Worm (Caenorhabditis elegans): ENCODE results near the gene T19C4.24.

Gene T19C4.24

ce11 chrV:11127197-11127596, 19.6 kb downstream of the T19C4.24 start, which contains the start of gene jmjd-5:
TSS of gene jmjd-5 (plus strand) at chrV:11127497.
- TF ChIP-seq unc-86 (tag; optimal IDR thresholded peaks at IDR 0.05) (no peak), nhr-232 (tag; optimal IDR thresholded peaks at IDR 0.05) (no peak), ets-4 (tag; optimal IDR thresholded peaks at IDR 0.05) (no peak), mec-3 (tag; optimal IDR thresholded peaks at IDR 0.05; ENCODE audit: borderline replicate concordance) (no peak), K02D7.2 (tag; optimal IDR thresholded peaks at IDR 0.05) (no peak), elt-2 (tag; optimal IDR thresholded peaks at IDR 0.05) (no peak)

DNA sequence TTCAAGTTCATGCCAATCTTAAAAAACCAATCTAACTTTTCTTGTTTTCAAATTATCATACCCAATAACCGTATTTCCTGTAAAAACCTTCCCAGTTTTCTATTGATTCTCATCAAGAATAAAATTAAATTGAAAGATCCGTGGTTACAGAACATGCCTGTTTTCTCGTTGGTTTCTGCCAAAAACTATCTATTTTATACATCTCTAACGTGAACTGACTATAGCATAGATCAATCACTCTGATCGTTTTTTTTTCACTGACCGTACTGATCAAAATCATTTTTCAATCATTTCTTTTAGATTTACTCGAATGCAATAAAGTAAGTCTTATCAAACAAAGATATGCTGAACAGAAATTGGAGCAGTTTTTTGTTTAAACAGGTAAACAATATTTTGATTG, 21.9 kb downstream of the T19C4.24 start, which contains the start of gene C06H2.2:
Gene C06H2.2 (plus strand): TSS at position 301 of the 400 bp plus-strand sequence.
- no peak for TF ChIP-seq tbx-2 (tag; optimal IDR thresholded peaks at IDR 0.05)
- TF ChIP-seq unc-55 (GFP tag; optimal IDR thresholded peaks at IDR 0.05): no peak
- no peak for TF ChIP-seq fax-1 (tag; optimal IDR thresholded peaks at IDR 0.05)
- no peak for TF ChIP-seq che-1 (tag; optimal IDR thresholded peaks at IDR 0.05)
- TF ChIP-seq sox-2 (GFP tag; IDR thresholded peaks at IDR 0.05): no peak
- no peak for TF ChIP-seq F13H6.1 (tag; optimal IDR thresholded peaks at IDR 0.05)
- TF ChIP-seq ceh-6 (GFP tag; optimal IDR thresholded peaks at IDR 0.05): no peak
- TF ChIP-seq pha-4 (tag; optimal IDR thresholded peaks at IDR 0.05): no peak
- TF ChIP-seq gmeb-2 (tag; optimal IDR thresholded peaks at IDR 0.05): no peak
- TF ChIP-seq Y22D7AL.16 (tag; optimal IDR thresholded peaks at IDR 0.05): no peak
- no peak for TF ChIP-seq rnt-1 (tag; optimal IDR thresholded peaks at IDR 0.05)
- TF ChIP-seq fkh-6 (tag; optimal IDR thresholded peaks at IDR 0.05): no peak
- no peak for TF ChIP-seq eyg-1 (tag; optimal IDR thresholded peaks at IDR 0.05)
- no peak for TF ChIP-seq ttx-3 (tag; optimal IDR thresholded peaks at IDR 0.05)
- no peak for TF ChIP-seq ceh-22 (tag; optimal IDR thresholded peaks at IDR 0.05)
- no peak for TF ChIP-seq madf-2 (tag; optimal IDR thresholded peaks at IDR 0.05)
- no peak for TF ChIP-seq mec-3 (tag; optimal IDR thresholded peaks at IDR 0.05; ENCODE audit: borderline replicate concordance)
- TF ChIP-seq hlh-8 (tag; optimal IDR thresholded peaks at IDR 0.05): no peak
- TF ChIP-seq sdc-2 (tag; optimal IDR thresholded peaks at IDR 0.05): no peak
- TF ChIP-seq pat-9 (tag; optimal IDR thresholded peaks at IDR 0.05): no peak

- peak; percentile 45 for TF ChIP-seq ceh-18 (tag; optimal IDR thresholded peaks at IDR 0.05)
- no peak for TF ChIP-seq madf-2 (tag; optimal IDR thresholded peaks at IDR 0.05)
- TF ChIP-seq unc-3 (GFP tag; conservative IDR thresholded peaks at IDR 0.05): no peak
- TF ChIP-seq unc-3 (tag; optimal IDR thresholded peaks at IDR 0.05): no peak
- no peak for TF ChIP-seq syd-9 (tag; optimal IDR thresholded peaks at IDR 0.05)
- TF ChIP-seq F13H6.1 (tag; optimal IDR thresholded peaks at IDR 0.05): peak; percentile 50
- no peak for TF ChIP-seq lin-11 (tag; optimal IDR thresholded peaks at IDR 0.05)
- no peak for TF ChIP-seq pax-1 (tag; optimal IDR thresholded peaks at IDR 0.05)
- TF ChIP-seq ztf-16 (tag; optimal IDR thresholded peaks at IDR 0.05): no peak
- TF ChIP-seq ceh-22 (tag; optimal IDR thresholded peaks at IDR 0.05): no peak
- no peak for TF ChIP-seq che-1 (tag; optimal IDR thresholded peaks at IDR 0.05)
- TF ChIP-seq rnt-1 (tag; optimal IDR thresholded peaks at IDR 0.05): peak; percentile 74
- no peak for TF ChIP-seq K09A11.1 (tag; optimal IDR thresholded peaks at IDR 0.05; ENCODE audit: insufficient read depth)
- peak; percentile 88 for TF ChIP-seq ets-4 (tag; optimal IDR thresholded peaks at IDR 0.05)
- TF ChIP-seq nhr-11 (tag; optimal IDR thresholded peaks at IDR 0.05): no peak
- TF ChIP-seq elt-2 (tag; optimal IDR thresholded peaks at IDR 0.05): peak; percentile 60
- TF ChIP-seq ceh-6 (GFP tag; optimal IDR thresholded peaks at IDR 0.05): no peak
- TF ChIP-seq ceh-34 (tag; optimal IDR thresholded peaks at IDR 0.05): peak; percentile 37
- TF ChIP-seq fax-1 (tag; optimal IDR thresholded peaks at IDR 0.05): peak; percentile 9
- TF ChIP-seq zip-5 (tag; optimal IDR thresholded peaks at IDR 0.05): peak; percentile 74
- no peak for TF ChIP-seq Y22D7AL.16 (tag; optimal IDR thresholded peaks at IDR 0.05)
- no peak for TF ChIP-seq ceh-48 (tag; optimal IDR thresholded peaks at IDR 0.05)
- no peak for TF ChIP-seq unc-55 (GFP tag; optimal IDR thresholded peaks at IDR 0.05)
- peak; percentile 71 for TF ChIP-seq lim-6 (tag; optimal IDR thresholded peaks at IDR 0.05)
- TF ChIP-seq pag-3 (tag; optimal IDR thresholded peaks at IDR 0.05; ENCODE audit: borderline replicate concordance): no peak
- no peak for TF ChIP-seq dmd-4 (tag; optimal IDR thresholded peaks at IDR 0.05; ENCODE audit: borderline replicate concordance)
- no peak for TF ChIP-seq elt-4 (tag; optimal IDR thresholded peaks at IDR 0.05)
- peak; percentile 78 for TF ChIP-seq ref-2 (tag; optimal IDR thresholded peaks at IDR 0.05)
- peak; percentile 16 for TF ChIP-seq hlh-30 (tag; optimal IDR thresholded peaks at IDR 0.05; ENCODE audit: insufficient read depth)
- TF ChIP-seq hlh-15 (tag; optimal IDR thresholded peaks at IDR 0.05): no peak
- TF ChIP-seq dve-1 (tag; optimal IDR thresholded peaks at IDR 0.05): no peak
- no peak for TF ChIP-seq fkh-10 (GFP tag; optimal IDR thresholded peaks at IDR 0.05)
- TF ChIP-seq odd-2 (tag; optimal IDR thresholded peaks at IDR 0.05): no peak
- no peak for TF ChIP-seq hlh-13 (GFP tag; optimal IDR thresholded peaks at IDR 0.05)
Observed at ce11 chrV:11123817-11124337, 22.9 kb downstream of the T19C4.24 start, which contains the start of the genes atp-5 and lmtr-3. TSS of gene atp-5 (minus strand) at chrV:11123867. TSS of gene lmtr-3 (plus strand) at chrV:11124186.

All from whole organism, late embryonic.